Worm (Caenorhabditis elegans) whole organism, early embryonic: ENCODE data around the gene fbxc-48.

ENCODE experiments used
- B0310.2 ChIP-seq: sonication (generic microtip); optimal IDR thresholded peaks from 2 replicates; lab custom pipeline; 2016; ENCODE audit warnings: mild to moderate bottlenecking, missing genetic modification characterization, missing compliant biosample characterization
- F13C5.2 ChIP-seq: sonication (generic microtip); optimal IDR thresholded peaks from 2 replicates; lab custom pipeline; 2017; ENCODE audit warnings: mild to moderate bottlenecking, missing genetic modification characterization, inconsistent platforms, missing compliant biosample characterization
- ama-1 ChIP-seq: fragments of 150-350 bp; optimal IDR thresholded peaks from 2 replicates; lab custom pipeline; 2014
- flt-1 ChIP-seq: fragments of 200-800 bp; sonication (Bioruptor generic); IDR thresholded peaks from 2 replicates; pipeline ENCODE4 v1.3.6; 2022; ENCODE audit warnings: missing genetic modification characterization, missing compliant biosample characterization
- hmbx-1 ChIP-seq: sonication (generic microtip); optimal IDR thresholded peaks from 2 replicates; lab custom pipeline; 2016; ENCODE audit warnings: mild to moderate bottlenecking, missing genetic modification characterization, missing compliant biosample characterization
- hnd-1 ChIP-seq: sonication (generic microtip); optimal IDR thresholded peaks from 2 replicates; lab custom pipeline; 2016; ENCODE audit warnings: missing genetic modification characterization, missing compliant biosample characterization
- pes-1 ChIP-seq: fragments of 200-800 bp; sonication (Bioruptor generic); IDR thresholded peaks from 2 replicates; pipeline ENCODE4 v1.3.6; 2022; ENCODE audit warnings: missing genetic modification reagents, missing genetic modification characterization, missing compliant biosample characterization
- tbx-37 ChIP-seq: fragments of 200-800 bp; sonication (Bioruptor generic); conservative IDR thresholded peaks from 2 replicates; pipeline ENCODE4 v1.3.6; 2022; ENCODE audit warnings: missing genetic modification reagents, missing genetic modification characterization, missing compliant biosample characterization
- tra-4 ChIP-seq: sonication (generic microtip); optimal IDR thresholded peaks from 2 replicates; lab custom pipeline; 2017; ENCODE audit warnings: missing genetic modification characterization, missing compliant biosample characterization

DNA sequence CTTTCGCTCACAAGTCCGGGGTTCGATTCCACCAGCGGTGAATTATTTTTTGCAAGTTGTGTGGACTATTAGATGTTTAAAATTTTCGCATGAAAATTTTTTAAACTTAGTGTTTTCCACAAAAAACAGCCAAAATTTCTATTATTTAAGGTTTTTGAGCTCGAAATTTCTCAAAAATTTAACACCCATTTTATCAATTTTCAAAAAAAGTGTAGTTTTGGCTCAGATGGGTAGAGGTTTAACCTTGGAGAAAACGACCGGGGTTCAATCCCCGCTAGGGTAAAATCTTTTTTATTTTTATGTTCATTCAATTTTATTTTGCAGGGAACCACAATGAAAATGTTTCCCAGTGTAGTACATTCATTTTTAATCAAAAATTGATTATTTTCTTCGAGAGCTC is 28.5 kb upstream of the fbxc-48 start:
- TF ChIP-seq pes-1 (GFP tag; lab: Robert Waterston, UW) (no peak), ama-1 (lab: Kevin White, UChicago) (no peak), F13C5.2 (tag; lab: Kevin White, UChicago) (no peak), B0310.2 (tag; lab: Kevin White, UChicago) (no peak), flt-1 (GFP tag; lab: Robert Waterston, UW) (no peak), tbx-37 (GFP tag; lab: Robert Waterston, UW) (no peak), hmbx-1 (tag; lab: Kevin White, UChicago) (no peak), tra-4 (tag; lab: Kevin White, UChicago) (no peak), hnd-1 (tag; lab: Kevin White, UChicago) (no peak)
